Worm (Caenorhabditis elegans): ENCODE measurements around the gene Y77E11A.12.

Y77E11A.12 gene

ce11 chrIV:1472145-1472544, 2.8 kb downstream of the Y77E11A.12 start:
- TF ChIP-seq lsy-12 (tag; optimal IDR thresholded peaks at IDR 0.05) (no peak), nhr-237 (tag; optimal IDR thresholded peaks at IDR 0.05) (no peak), elt-1 (tag; optimal IDR thresholded peaks at IDR 0.05) (no peak), ztf-4 (tag; optimal IDR thresholded peaks at IDR 0.05) (no peak), egl-27 (tag; optimal IDR thresholded peaks at IDR 0.05) (no peak), elt-3 (tag; optimal IDR thresholded peaks at IDR 0.05) (no peak), hmg-11 (tag; optimal IDR thresholded peaks at IDR 0.05) (no peak), mml-1 (tag; optimal IDR thresholded peaks at IDR 0.05) (no peak), ceh-16 (tag; optimal IDR thresholded peaks at IDR 0.05) (no peak), skn-1 (tag; optimal IDR thresholded peaks at IDR 0.05) (no peak), ceh-28 (tag; optimal IDR thresholded peaks at IDR 0.05) (no peak), nhr-23 (tag; optimal IDR thresholded peaks at IDR 0.05) (no peak), unc-62 (GFP tag; optimal IDR thresholded peaks at IDR 0.05) (no peak), fos-1 (tag; optimal IDR thresholded peaks at IDR 0.05) (no peak), nhr-12 (tag; optimal IDR thresholded peaks at IDR 0.05) (no peak), fkh-2 (tag; optimal IDR thresholded peaks at IDR 0.05) (no peak)

DNA sequence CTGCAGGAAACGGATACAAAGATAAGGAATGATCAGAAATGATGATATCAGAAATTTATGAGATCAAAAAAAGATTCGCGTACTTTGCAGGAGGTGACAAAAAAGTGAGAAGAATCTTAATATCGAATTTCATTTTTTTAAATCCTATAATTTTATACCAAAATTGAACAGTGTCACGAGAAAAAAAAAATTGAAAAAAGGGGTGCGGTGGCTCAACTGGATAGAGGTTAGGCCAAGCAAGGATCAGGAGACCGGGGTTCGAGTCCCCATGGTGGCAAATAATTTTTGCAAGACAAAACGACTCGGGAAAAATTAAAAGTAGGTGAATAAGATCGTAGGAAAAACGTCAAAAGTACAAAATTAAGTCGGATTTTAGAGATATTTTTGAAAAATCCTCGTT, 4.5 kb downstream of the Y77E11A.12 start:
- TF ChIP-seq sea-2 (GFP tag; optimal IDR thresholded peaks at IDR 0.05) (no peak), nhr-67 (tag; optimal IDR thresholded peaks at IDR 0.05) (no peak), hmg-11 (tag; optimal IDR thresholded peaks at IDR 0.05) (no peak), eor-1 (tag; optimal IDR thresholded peaks at IDR 0.05) (no peak), elt-3 (tag; optimal IDR thresholded peaks at IDR 0.05) (no peak)

- no peak for TF ChIP-seq ceh-9 (tag; optimal IDR thresholded peaks at IDR 0.05)
- TF ChIP-seq sea-2 (GFP tag; optimal IDR thresholded peaks at IDR 0.05): no peak
- TF ChIP-seq fos-1 (tag; optimal IDR thresholded peaks at IDR 0.05): no peak
- TF ChIP-seq jun-1 (tag; optimal IDR thresholded peaks at IDR 0.05): no peak
- no peak for TF ChIP-seq nhr-67 (tag; optimal IDR thresholded peaks at IDR 0.05)
Observed at ce11 chrIV:1469093-1469492, 5.8 kb downstream of the Y77E11A.12 start.

DNA sequence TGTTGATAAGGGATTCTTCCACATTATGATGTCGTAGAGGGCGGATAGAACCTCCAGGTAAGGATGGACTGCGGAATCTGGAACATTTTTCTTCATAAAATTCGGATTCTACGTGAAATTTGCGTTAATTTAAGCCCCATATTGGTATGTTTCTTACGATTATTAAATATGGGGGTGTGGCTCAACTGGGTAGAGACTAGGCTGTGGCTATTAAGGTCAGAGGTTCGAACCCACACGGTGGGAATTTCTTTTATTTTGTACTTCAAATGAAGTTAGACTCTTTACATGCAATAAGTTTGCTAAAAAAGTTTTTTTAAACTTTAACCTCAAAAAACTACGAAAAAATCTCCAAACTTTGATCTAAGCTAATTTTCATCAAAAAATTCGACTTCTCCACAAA, 9.4 kb downstream of the Y77E11A.12 start:
- TF ChIP-seq pqm-1 (tag; optimal IDR thresholded peaks at IDR 0.05): no peak
- no peak for TF ChIP-seq elt-2 (tag; optimal IDR thresholded peaks at IDR 0.05)
- TF ChIP-seq elt-3 (tag; optimal IDR thresholded peaks at IDR 0.05): no peak
- TF ChIP-seq nhr-12 (tag; optimal IDR thresholded peaks at IDR 0.05): no peak
- TF ChIP-seq egl-5 (tag; optimal IDR thresholded peaks at IDR 0.05): no peak
- no peak for TF ChIP-seq unc-62 (GFP tag; optimal IDR thresholded peaks at IDR 0.05)
- TF ChIP-seq nhr-237 (tag; optimal IDR thresholded peaks at IDR 0.05): no peak
- TF ChIP-seq skn-1 (tag; optimal IDR thresholded peaks at IDR 0.05): no peak
- TF ChIP-seq nhr-25 (tag; optimal IDR thresholded peaks at IDR 0.05): no peak

ce11 chrIV:1461463-1461862, 13.4 kb downstream of the Y77E11A.12 start:
- TF ChIP-seq sea-2 (GFP tag; optimal IDR thresholded peaks at IDR 0.05) (no peak), nhr-43 (tag; optimal IDR thresholded peaks at IDR 0.05; ENCODE audit: poor library complexity, severe bottlenecking) (no peak), aly-2 (tag; optimal IDR thresholded peaks at IDR 0.05) (no peak), nfya-1 (tag; optimal IDR thresholded peaks at IDR 0.05; ENCODE audit: insufficient read depth) (no peak), nhr-28 (tag; optimal IDR thresholded peaks at IDR 0.05) (no peak), pqm-1 (tag; optimal IDR thresholded peaks at IDR 0.05) (no peak), lin-39 (tag; optimal IDR thresholded peaks at IDR 0.05) (no peak)

DNA sequence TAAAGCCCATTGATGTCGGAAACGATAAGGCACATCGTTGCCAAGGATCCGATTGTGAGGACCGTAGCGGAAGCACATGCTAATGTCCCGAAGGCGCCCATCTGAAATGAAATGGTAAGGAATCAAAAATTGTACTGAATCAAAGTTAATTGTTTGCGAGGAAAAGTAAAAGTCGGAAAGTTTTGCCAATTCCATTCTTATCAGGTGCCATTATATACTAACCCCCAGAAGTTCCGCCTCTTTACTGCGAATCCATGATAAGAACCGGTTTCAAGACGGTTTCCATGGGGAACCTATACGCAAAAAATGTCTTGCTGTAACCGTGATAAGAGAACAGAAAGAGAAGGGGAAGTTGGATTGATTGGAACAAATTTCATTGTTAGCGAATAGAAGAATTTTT, 14.2 kb downstream of the Y77E11A.12 start, which contains the start of gene col-106:
Gene col-106, minus strand, starts transcription at position 101 of the 400 bp plus-strand sequence.
- TF ChIP-seq eor-1 (tag; optimal IDR thresholded peaks at IDR 0.05): no peak
